Fruit fly (Drosophila melanogaster) whole organism, prepupa: Measurements from ENCODE around the gene cue.

Experiments
- Blimp-1 ChIP-seq: fragments of 200-800 bp; sonication (Bioruptor generic); optimal IDR thresholded peaks from 3 replicates; lab custom pipeline; 2017; ENCODE audit warnings: missing biosample characterization, missing genetic modification characterization, mild to moderate bottlenecking, moderate library complexity, missing genetic modification reagents
- CG10631 ChIP-seq: fragments of 200-800 bp; sonication (Bioruptor generic); optimal IDR thresholded peaks from 2 replicates; lab custom pipeline; 2016; ENCODE audit warnings: missing biosample characterization, missing genetic modification characterization
- CG11294 ChIP-seq: fragments of 200-800 bp; sonication (Bioruptor generic); IDR thresholded peaks from 2 replicates; pipeline ENCODE4 v1.3.6; 2022; ENCODE audit warnings: missing biosample characterization, missing genetic modification characterization
- CG11762 ChIP-seq: fragments of 200-800 bp; sonication (Bioruptor generic); optimal IDR thresholded peaks from 3 replicates; lab custom pipeline; 2016; ENCODE audit warnings: missing biosample characterization, missing genetic modification characterization; ENCODE audit not compliant: insufficient read depth
- CG11902 ChIP-seq: fragments of 200-800 bp; sonication (Bioruptor generic); optimal IDR thresholded peaks from 3 replicates; lab custom pipeline; 2016; ENCODE audit warnings: missing biosample characterization, missing genetic modification characterization
- CG15336 ChIP-seq: fragments of 200-800 bp; sonication (Bioruptor generic); IDR thresholded peaks from 2 replicates; pipeline ENCODE4 v1.3.6; 2022; ENCODE audit warnings: missing biosample characterization, missing genetic modification characterization
- CG16779 ChIP-seq: fragments of 200-800 bp; sonication (Bioruptor generic); optimal IDR thresholded peaks from 3 replicates; lab custom pipeline; 2017; ENCODE audit warnings: missing biosample characterization, mild to moderate bottlenecking, missing genetic modification characterization
- CG31627 ChIP-seq: fragments of 200-800 bp; sonication (Bioruptor generic); optimal IDR thresholded peaks from 3 replicates; lab custom pipeline; 2016; ENCODE audit warnings: missing biosample characterization, missing genetic modification characterization
- CG34406 ChIP-seq: fragments of 200-800 bp; sonication (Bioruptor generic); optimal IDR thresholded peaks from 3 replicates; lab custom pipeline; 2016; ENCODE audit warnings: missing biosample characterization, missing genetic modification characterization
- CG6163 ChIP-seq: fragments of 200-800 bp; sonication (Bioruptor generic); IDR thresholded peaks from 3 replicates; pipeline ENCODE4 v1.3.6; 2022; ENCODE audit warnings: missing biosample characterization, missing genetic modification characterization
- CG6276 ChIP-seq: fragments of 200-800 bp; sonication (Bioruptor generic); optimal IDR thresholded peaks from 2 replicates; lab custom pipeline; 2017; ENCODE audit warnings: missing biosample characterization, mild to moderate bottlenecking, missing genetic modification characterization
- CG6808 ChIP-seq: fragments of 200-800 bp; sonication (Bioruptor generic); optimal IDR thresholded peaks from 3 replicates; lab custom pipeline; 2017; ENCODE audit warnings: missing biosample characterization, missing genetic modification characterization, mild to moderate bottlenecking, moderate library complexity, missing genetic modification reagents
- CG6854 ChIP-seq: fragments of 200-800 bp; sonication (Bioruptor generic); optimal IDR thresholded peaks from 2 replicates; lab custom pipeline; 2017; ENCODE audit warnings: missing biosample characterization, mild to moderate bottlenecking, missing genetic modification characterization
- CG7368 ChIP-seq: fragments of 200-800 bp; sonication (Bioruptor generic); optimal IDR thresholded peaks from 3 replicates; lab custom pipeline; 2016; ENCODE audit warnings: missing biosample characterization, missing genetic modification characterization
- CG8119 ChIP-seq: fragments of 200-800 bp; sonication (Bioruptor generic); IDR thresholded peaks from 3 replicates; pipeline ENCODE4 v1.3.6; 2022; ENCODE audit warnings: missing biosample characterization, missing genetic modification characterization
- CG8319 ChIP-seq: fragments of 200-800 bp; sonication (Bioruptor generic); optimal IDR thresholded peaks from 3 replicates; lab custom pipeline; 2016; ENCODE audit warnings: missing biosample characterization, missing genetic modification characterization
- CG8632 ChIP-seq: fragments of 200-800 bp; sonication (Bioruptor generic); optimal IDR thresholded peaks from 3 replicates; lab custom pipeline; 2016; ENCODE audit warnings: missing biosample characterization, missing genetic modification characterization
- CG9139 ChIP-seq: fragments of 200-800 bp; sonication (Bioruptor generic); optimal IDR thresholded peaks from 3 replicates; lab custom pipeline; 2017; ENCODE audit warnings: missing biosample characterization, mild to moderate bottlenecking, missing genetic modification characterization
- Eip75B ChIP-seq: fragments of 200-800 bp; sonication (Bioruptor generic); optimal IDR thresholded peaks from 3 replicates; lab custom pipeline; 2016; ENCODE audit warnings: missing biosample characterization, missing genetic modification characterization
- Eip78C ChIP-seq: fragments of 200-800 bp; sonication (Bioruptor generic); peaks from one replicate; lab custom pipeline; 2016; ENCODE audit warnings: missing biosample characterization, missing genetic modification characterization
- Eip93F ChIP-seq: fragments of 200-800 bp; sonication (Bioruptor generic); optimal IDR thresholded peaks from 2 replicates; lab custom pipeline; 2016; ENCODE audit warnings: missing biosample characterization, mild to moderate bottlenecking, missing genetic modification characterization
- Ets21C ChIP-seq: fragments of 200-800 bp; sonication (Bioruptor generic); optimal IDR thresholded peaks from 3 replicates; lab custom pipeline; 2016; ENCODE audit warnings: missing biosample characterization, missing genetic modification characterization
- Ets96B ChIP-seq: fragments of 200-800 bp; optimal IDR thresholded peaks from 2 replicates; lab custom pipeline; 2019; ENCODE audit warnings: missing biosample characterization, mild to moderate bottlenecking, missing genetic modification characterization, moderate library complexity
- Hr38 ChIP-seq: sonication (Bioruptor generic); optimal IDR thresholded peaks from 2 replicates; lab custom pipeline; 2016; ENCODE audit warnings: missing biosample characterization, missing genetic modification characterization
- Hr39 ChIP-seq: fragments of 200-800 bp; sonication (Bioruptor generic); optimal IDR thresholded peaks from 2 replicates; lab custom pipeline; 2016; ENCODE audit warnings: missing biosample characterization, missing genetic modification characterization
- Lpt ChIP-seq: fragments of 200-800 bp; sonication (Bioruptor generic); optimal IDR thresholded peaks from 3 replicates; lab custom pipeline; 2016; ENCODE audit warnings: missing biosample characterization, missing genetic modification characterization
- OdsH ChIP-seq: fragments of 200-800 bp; sonication (Bioruptor generic); optimal IDR thresholded peaks from 3 replicates; lab custom pipeline; 2016; ENCODE audit warnings: missing biosample characterization, missing genetic modification characterization
- Smox ChIP-seq: fragments of 200-800 bp; sonication (Bioruptor generic); optimal IDR thresholded peaks from 3 replicates; lab custom pipeline; 2016; ENCODE audit warnings: missing biosample characterization, missing genetic modification characterization
- Sox102F ChIP-seq: fragments of 200-800 bp; sonication (Bioruptor generic); optimal IDR thresholded peaks from 2 replicates; lab custom pipeline; 2016; ENCODE audit warnings: missing biosample characterization, mild to moderate bottlenecking, missing genetic modification characterization
- Sox14 ChIP-seq: fragments of 200-800 bp; sonication (Bioruptor generic); optimal IDR thresholded peaks from 3 replicates; lab custom pipeline; 2016; ENCODE audit warnings: missing biosample characterization, missing genetic modification characterization
- achi ChIP-seq: fragments of 200-800 bp; sonication (Bioruptor generic); optimal IDR thresholded peaks from 3 replicates; lab custom pipeline; 2016; ENCODE audit warnings: missing biosample characterization, missing genetic modification characterization
- acj6 ChIP-seq: fragments of 200-800 bp; sonication (Bioruptor generic); optimal IDR thresholded peaks from 3 replicates; lab custom pipeline; 2016; ENCODE audit warnings: missing biosample characterization, missing genetic modification characterization
- cyc ChIP-seq: fragments of 200-800 bp; sonication (Bioruptor generic); optimal IDR thresholded peaks from 3 replicates; lab custom pipeline; 2016; ENCODE audit warnings: missing biosample characterization, missing genetic modification characterization
- dac ChIP-seq: fragments of 200-800 bp; sonication (Bioruptor generic); optimal IDR thresholded peaks from 2 replicates; lab custom pipeline; 2017; ENCODE audit warnings: missing biosample characterization, mild to moderate bottlenecking, missing genetic modification characterization
- eg ChIP-seq: fragments of 200-800 bp; sonication (Bioruptor generic); IDR thresholded peaks from 3 replicates; pipeline ENCODE4 v1.3.6; 2022; ENCODE audit warnings: missing biosample characterization, missing genetic modification characterization
- fd59A ChIP-seq: fragments of 200-800 bp; sonication (Bioruptor generic); optimal IDR thresholded peaks from 2 replicates; lab custom pipeline; 2017; ENCODE audit warnings: missing biosample characterization, mild to moderate bottlenecking, missing genetic modification characterization, missing genetic modification reagents
- fd85E ChIP-seq: fragments of 200-800 bp; sonication (Bioruptor generic); optimal IDR thresholded peaks from 3 replicates; lab custom pipeline; 2016; ENCODE audit warnings: missing biosample characterization, missing genetic modification characterization
- fkh ChIP-seq: fragments of 200-800 bp; sonication (Bioruptor generic); optimal IDR thresholded peaks from 3 replicates; lab custom pipeline; 2017; ENCODE audit warnings: missing biosample characterization, mild to moderate bottlenecking, missing genetic modification characterization, moderate library complexity
- lz ChIP-seq: fragments of 200-800 bp; sonication (Bioruptor generic); optimal IDR thresholded peaks from 3 replicates; lab custom pipeline; 2016; ENCODE audit warnings: missing biosample characterization, missing genetic modification characterization
- net ChIP-seq: fragments of 200-800 bp; sonication (Bioruptor generic); optimal IDR thresholded peaks from 3 replicates; lab custom pipeline; 2016; ENCODE audit warnings: missing biosample characterization, missing genetic modification characterization
- salr ChIP-seq, 2 experiments: fragments of 200-800 bp; sonication (Bioruptor generic); optimal IDR thresholded peaks; 3 replicates each; lab custom pipeline; 2016 to 2018; ENCODE audit warnings: missing biosample characterization in 2 of 2, missing genetic modification characterization in 2 of 2, mild to moderate bottlenecking in 1 of 2
- spab ChIP-seq: fragments of 200-800 bp; sonication (Bioruptor generic); optimal IDR thresholded peaks from 2 replicates; lab custom pipeline; 2017; ENCODE audit warnings: missing biosample characterization, mild to moderate bottlenecking, missing genetic modification characterization, missing genetic modification reagents
- ss ChIP-seq, 2 experiments: fragments of 200-800 bp; sonication (Bioruptor generic); optimal IDR thresholded peaks; 2 replicates in 1 of 2; 3 replicates in 1 of 2; lab custom pipeline; 2017 to 2018; ENCODE audit warnings: mild to moderate bottlenecking in 2 of 2, missing biosample characterization in 2 of 2, missing genetic modification characterization in 2 of 2, moderate library complexity in 1 of 2
- svp ChIP-seq: fragments of 200-800 bp; sonication (Bioruptor generic); peaks from one replicate; lab custom pipeline; 2016; ENCODE audit warnings: missing biosample characterization, missing genetic modification characterization
- vri ChIP-seq: fragments of 200-800 bp; sonication (Bioruptor generic); optimal IDR thresholded peaks from 3 replicates; lab custom pipeline; 2016; ENCODE audit warnings: missing biosample characterization, mild to moderate bottlenecking, missing genetic modification characterization

Gene cue

DNA sequence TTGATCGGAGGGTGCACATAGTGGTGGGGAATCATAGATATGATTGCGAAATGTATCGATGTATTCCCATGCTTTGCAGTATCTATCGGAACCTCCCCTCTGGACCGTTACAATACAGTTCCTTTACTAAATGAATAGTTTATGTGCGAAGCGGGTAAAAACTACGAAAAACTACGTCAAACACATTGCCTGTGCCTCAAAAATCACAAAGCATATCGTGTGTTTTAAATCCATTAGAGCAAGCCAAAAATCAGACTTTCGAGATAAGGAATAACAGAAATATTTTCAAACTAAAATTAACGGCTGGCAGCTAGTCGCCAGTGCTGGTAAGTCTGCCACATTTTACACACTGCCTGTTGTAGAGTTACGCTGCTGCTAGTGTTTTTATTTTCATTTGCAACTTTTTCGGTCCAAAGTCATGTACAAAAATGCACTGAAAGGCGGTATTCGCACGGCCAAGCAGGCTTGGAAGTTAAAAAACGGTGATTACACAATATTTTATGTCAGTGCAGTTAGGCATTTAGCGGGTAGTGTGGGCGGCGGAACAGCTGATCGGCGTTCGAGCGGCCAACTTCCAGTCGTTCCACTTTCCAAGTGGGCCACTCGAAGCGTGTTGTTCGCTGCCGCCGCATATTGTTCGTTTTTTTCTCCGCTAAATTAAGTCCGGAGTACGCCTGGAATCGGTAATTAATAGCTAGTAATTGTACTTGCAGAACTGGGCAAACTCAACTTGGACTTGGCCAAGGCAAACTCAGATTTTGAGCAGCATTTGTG lies 390 bp upstream of the cue start (continued):
- TF ChIP-seq achi (GFP tag; lab: Kevin White, UChicago) (peak; percentile 75), CG8632 (GFP tag; lab: Kevin White, UChicago) (peak; percentile 60), cyc (GFP tag; lab: Kevin White, UChicago) (peak; percentile 77), CG6808 (GFP tag; lab: Kevin White, UChicago) (peak; percentile 19), CG6276 (GFP tag; lab: Kevin White, UChicago) (peak; percentile 6), CG11902 (GFP tag; lab: Kevin White, UChicago) (peak; percentile 42), fkh (GFP tag; lab: Kevin White, UChicago) (no peak), acj6 (peak; percentile 80), CG16779 (tag; lab: Kevin White, UChicago) (no peak), CG8119 (GFP tag; lab: Robert Waterston, UW) (peak; percentile 72), eg (peak; percentile 81), salr (GFP tag; optimal IDR thresholded peaks at IDR 0.05; lab: Kevin White, UChicago) (peak; percentile 42 to 47), vri (peak; percentile 64), Sox102F (GFP tag; lab: Kevin White, UChicago) (peak; percentile 79), fd85E (GFP tag; lab: Kevin White, UChicago) (peak; percentile 72), Ets21C (GFP tag; lab: Kevin White, UChicago) (peak; percentile 57), Eip93F (GFP tag; lab: Kevin White, UChicago) (no peak), Smox (GFP tag; lab: Kevin White, UChicago) (peak; percentile 72), CG10631 (peak; percentile 81), Blimp-1 (peak; percentile 32), Lpt (GFP tag; lab: Kevin White, UChicago) (peak; percentile 68), svp (GFP tag; lab: Kevin White, UChicago) (peak; percentile 82), Sox14 (GFP tag; lab: Kevin White, UChicago) (peak; percentile 60), CG6854 (GFP tag; lab: Kevin White, UChicago) (peak; percentile 59)

DNA sequence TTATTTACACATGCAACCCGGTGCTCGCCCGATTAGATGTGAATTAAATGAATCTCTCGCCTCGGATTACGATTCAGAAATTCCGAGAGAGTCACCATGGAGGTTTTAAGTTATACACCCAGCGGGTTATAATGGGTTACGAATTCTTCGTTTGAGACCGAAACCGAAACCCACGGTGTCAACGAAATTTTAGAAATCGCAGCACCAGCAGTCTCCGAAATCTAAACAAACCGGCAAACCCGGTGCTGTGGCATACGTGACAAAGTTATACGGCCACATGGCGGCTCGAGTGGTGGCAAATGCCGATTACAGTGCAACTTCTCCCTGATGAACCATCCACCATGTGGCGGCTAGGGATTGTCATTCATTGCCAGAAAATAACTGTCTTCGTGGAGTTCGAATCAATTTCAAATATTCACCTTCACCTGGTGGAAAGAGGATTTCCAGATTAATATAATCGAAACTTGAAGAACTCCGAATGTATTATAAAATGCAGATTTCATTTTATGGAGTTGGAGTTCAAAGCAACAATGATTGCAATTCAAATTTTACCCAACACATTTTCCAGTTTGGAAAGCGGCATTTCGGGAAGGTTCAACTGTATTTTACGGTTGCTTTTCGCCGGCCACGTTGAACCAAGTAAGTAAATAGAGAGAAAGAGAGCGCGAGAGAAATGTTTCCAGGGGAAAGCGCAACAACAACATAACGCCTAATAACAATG lies 1.1 kb downstream of the cue start:
- TF ChIP-seq CG6854 (GFP tag; lab: Kevin White, UChicago), result peak; percentile 0
- TF ChIP-seq CG31627 (GFP tag; lab: Kevin White, UChicago), result peak; percentile 63
- peak; percentile 81 for TF ChIP-seq Eip78C
- peak; percentile 65 for TF ChIP-seq acj6
- peak; percentile 60 for TF ChIP-seq svp (GFP tag; lab: Kevin White, UChicago)
- TF ChIP-seq fkh (GFP tag; lab: Kevin White, UChicago), result peak; percentile 77
- TF ChIP-seq CG15336 (GFP tag; lab: Robert Waterston, UW), result peak; percentile 81
- peak; percentile 39 for TF ChIP-seq fd59A
- no peak for TF ChIP-seq CG9139
- peak; percentile 35 for TF ChIP-seq Ets96B (tag; lab: Kevin White, UChicago)
- TF ChIP-seq lz (GFP tag; lab: Kevin White, UChicago), result peak; percentile 47
- peak; percentile 69 for TF ChIP-seq Hr39 (GFP tag; lab: Kevin White, UChicago)
- peak in 1 of 2 experiments; percentile 24 for TF ChIP-seq ss (GFP tag; optimal IDR thresholded peaks at IDR 0.05; lab: Kevin White, UChicago)
- peak; percentile 25 for TF ChIP-seq Ets21C (GFP tag; lab: Kevin White, UChicago)
- no peak for TF ChIP-seq CG16779 (tag; lab: Kevin White, UChicago)
- TF ChIP-seq spab, result peak; percentile 6
- TF ChIP-seq Sox14 (GFP tag; lab: Kevin White, UChicago), result peak; percentile 70
- TF ChIP-seq CG34406, result peak; percentile 33
- peak; percentile 65 for TF ChIP-seq net (GFP tag; lab: Kevin White, UChicago)
- TF ChIP-seq Lpt (GFP tag; lab: Kevin White, UChicago), result peak; percentile 68
- peak; percentile 65 for TF ChIP-seq Sox102F (GFP tag; lab: Kevin White, UChicago)
- peak; percentile 11 for TF ChIP-seq Hr38
- TF ChIP-seq CG6163 (GFP tag; lab: Robert Waterston, UW), result 0 out of 3 replicates have a peak, but pooled peaks have one; percentile 26
- peak; percentile 48 for TF ChIP-seq CG11762
- peak; percentile 65 for TF ChIP-seq dac
- peak; percentile 62 for TF ChIP-seq cyc (GFP tag; lab: Kevin White, UChicago)
- no peak for TF ChIP-seq Eip93F (GFP tag; lab: Kevin White, UChicago)
- TF ChIP-seq Blimp-1, result no peak
- TF ChIP-seq OdsH, result peak; percentile 69
- peak; percentile 46; the same call in 1 of the 2 replicates for TF ChIP-seq CG11294
- peak; percentile 63 for TF ChIP-seq CG6808 (GFP tag; lab: Kevin White, UChicago)
- peak; percentile 48 for TF ChIP-seq CG7368 (GFP tag; lab: Kevin White, UChicago)
- TF ChIP-seq Eip75B (GFP tag; lab: Kevin White, UChicago), result peak; percentile 50
- no peak for TF ChIP-seq fd85E (GFP tag; lab: Kevin White, UChicago)
- TF ChIP-seq CG8319 (GFP tag; lab: Kevin White, UChicago), result no peak
